Worm (Caenorhabditis elegans): ENCODE data around the gene tsen-2.

DNA sequence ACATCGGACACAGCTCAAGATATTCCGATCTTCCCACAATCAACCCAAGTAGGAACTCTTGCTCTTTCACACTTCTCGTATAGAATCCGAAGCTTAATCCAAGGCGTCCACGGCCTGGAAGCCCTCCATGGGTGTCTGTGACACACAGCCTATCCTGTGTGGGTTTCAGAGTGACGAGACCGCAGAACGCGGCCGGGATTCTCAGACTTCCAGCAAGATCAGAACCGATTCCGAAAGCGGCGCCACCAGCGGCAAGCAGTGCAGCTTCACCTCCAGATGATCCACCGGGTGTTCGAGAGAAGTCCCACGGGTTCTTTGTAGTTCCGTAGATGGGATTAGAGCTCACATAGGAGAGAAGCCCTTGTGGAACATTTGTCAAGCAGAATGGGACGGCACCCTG, 4.7 kb upstream of the tsen-2 start:
- no peak for TF ChIP-seq dao-5 (tag; optimal IDR thresholded peaks at IDR 0.05)
- TF ChIP-seq him-1 (tag; optimal IDR thresholded peaks at IDR 0.05) = no peak
